Worm (Caenorhabditis elegans) whole organism, L3 larva: ENCODE measurements around the gene C32C4.3.

ENCODE experiments used
- R02D3.7 ChIP-seq: fragments of 150-350 bp; optimal IDR thresholded peaks from 2 replicates; lab custom pipeline; 2014; ENCODE audit warnings: missing biosample characterization, missing genetic modification characterization
- ZK546.5 ChIP-seq: sonication (generic microtip); optimal IDR thresholded peaks from 2 replicates; lab custom pipeline; 2017; ENCODE audit warnings: missing biosample characterization, missing genetic modification characterization
- ama-1 ChIP-seq: fragments of 150-350 bp; optimal IDR thresholded peaks from 2 replicates; lab custom pipeline; 2018
- ceh-16 ChIP-seq: sonication (generic microtip); optimal IDR thresholded peaks from 2 replicates; lab custom pipeline; 2017; ENCODE audit warnings: missing biosample characterization, missing genetic modification characterization
- ceh-9 ChIP-seq: sonication (generic microtip); optimal IDR thresholded peaks from 2 replicates; lab custom pipeline; 2018; ENCODE audit warnings: missing biosample characterization, missing genetic modification characterization
- egl-27 ChIP-seq: sonication (generic microtip); optimal IDR thresholded peaks from 4 replicates; lab custom pipeline; 2017; ENCODE audit warnings: missing biosample characterization, missing genetic modification reagents, missing genetic modification characterization
- egl-5 ChIP-seq: fragments of 150-350 bp; optimal IDR thresholded peaks from 2 replicates; lab custom pipeline; 2017; ENCODE audit warnings: missing biosample characterization, missing genetic modification reagents, missing genetic modification characterization, inconsistent platforms
- elt-1 ChIP-seq: fragments of 150-350 bp; optimal IDR thresholded peaks from 2 replicates; lab custom pipeline; 2014; ENCODE audit warnings: missing biosample characterization, missing genetic modification characterization
- elt-2 ChIP-seq: sonication (generic microtip); optimal IDR thresholded peaks from 2 replicates; lab custom pipeline; 2016; ENCODE audit warnings: missing genetic modification reagents, mild to moderate bottlenecking, missing genetic modification characterization, missing compliant biosample characterization
- fkh-10 ChIP-seq: sonication (generic microtip); optimal IDR thresholded peaks from 2 replicates; lab custom pipeline; 2017; ENCODE audit warnings: missing biosample characterization, missing genetic modification reagents, missing genetic modification characterization
- fkh-2 ChIP-seq: fragments of 150-350 bp; optimal IDR thresholded peaks from 2 replicates; lab custom pipeline; 2014; ENCODE audit warnings: missing biosample characterization, missing genetic modification reagents, missing genetic modification characterization
- fos-1 ChIP-seq: fragments of 150-350 bp; optimal IDR thresholded peaks from 2 replicates; lab custom pipeline; 2014; ENCODE audit warnings: missing biosample characterization, missing genetic modification characterization
- hmg-11 ChIP-seq: sonication (generic microtip); optimal IDR thresholded peaks from 2 replicates; lab custom pipeline; 2016; ENCODE audit warnings: missing genetic modification characterization, missing compliant biosample characterization
- lin-15B ChIP-seq: fragments of 150-350 bp; optimal IDR thresholded peaks from 2 replicates; lab custom pipeline; 2014; ENCODE audit warnings: missing biosample characterization, missing genetic modification characterization
- lin-39 ChIP-seq: fragments of 150-350 bp; optimal IDR thresholded peaks from 2 replicates; lab custom pipeline; 2018; ENCODE audit warnings: missing biosample characterization, missing genetic modification reagents, missing genetic modification characterization
- lsy-12 ChIP-seq: sonication (generic microtip); optimal IDR thresholded peaks from 2 replicates; lab custom pipeline; 2016; ENCODE audit warnings: mild to moderate bottlenecking, missing genetic modification characterization, missing compliant biosample characterization
- mdl-1 ChIP-seq: fragments of 150-350 bp; optimal IDR thresholded peaks from 2 replicates; lab custom pipeline; 2014; ENCODE audit warnings: missing biosample characterization, missing genetic modification characterization
- nfya-1 ChIP-seq: sonication (generic microtip); optimal IDR thresholded peaks from 2 replicates; lab custom pipeline; 2017; ENCODE audit warnings: missing genetic modification characterization, mild to moderate bottlenecking, missing compliant biosample characterization, antibody characterized with exemption, moderate library complexity; ENCODE audit not compliant: insufficient read depth
- nhr-11 ChIP-seq: fragments of 150-350 bp; optimal IDR thresholded peaks from 2 replicates; lab custom pipeline; 2014; ENCODE audit warnings: missing biosample characterization, missing genetic modification characterization
- nhr-23 ChIP-seq: fragments of 150-350 bp; optimal IDR thresholded peaks from 2 replicates; lab custom pipeline; 2014; ENCODE audit warnings: missing biosample characterization, missing genetic modification reagents, missing genetic modification characterization
- nhr-25 ChIP-seq: sonication (generic microtip); optimal IDR thresholded peaks from 2 replicates; lab custom pipeline; 2017; ENCODE audit warnings: missing biosample characterization, missing genetic modification characterization
- nhr-43 ChIP-seq: sonication (generic microtip); optimal IDR thresholded peaks from 2 replicates; lab custom pipeline; 2016; ENCODE audit warnings: mild to moderate bottlenecking, missing genetic modification characterization, missing compliant biosample characterization; ENCODE audit not compliant: poor library complexity, severe bottlenecking
- nhr-67 ChIP-seq: fragments of 150-350 bp; optimal IDR thresholded peaks from 2 replicates; lab custom pipeline; 2014; ENCODE audit warnings: missing biosample characterization, missing genetic modification characterization
- nhr-76 ChIP-seq: fragments of 150-350 bp; sonication (generic microtip); optimal IDR thresholded peaks from 5 replicates; lab custom pipeline; 2014; ENCODE audit warnings: missing biosample characterization, missing genetic modification characterization
- nhr-77 ChIP-seq: fragments of 150-350 bp; optimal IDR thresholded peaks from 2 replicates; lab custom pipeline; 2014; ENCODE audit warnings: missing biosample characterization, missing genetic modification characterization
- pha-4 ChIP-seq: fragments of 150-350 bp; optimal IDR thresholded peaks from 2 replicates; lab custom pipeline; 2014; ENCODE audit warnings: missing biosample characterization, missing genetic modification reagents, missing genetic modification characterization
- snpc-4 ChIP-seq: fragments of 150-350 bp; optimal IDR thresholded peaks from 2 replicates; lab custom pipeline; 2014; ENCODE audit warnings: missing biosample characterization, missing genetic modification characterization
- tbx-2 ChIP-seq: sonication (generic microtip); optimal IDR thresholded peaks from 2 replicates; lab custom pipeline; 2016; ENCODE audit warnings: mild to moderate bottlenecking, missing genetic modification characterization, missing compliant biosample characterization
- ztf-11 ChIP-seq: fragments of 150-350 bp; optimal IDR thresholded peaks from 2 replicates; lab custom pipeline; 2014; ENCODE audit warnings: missing biosample characterization, missing genetic modification characterization
- ztf-4 ChIP-seq: fragments of 150-350 bp; optimal IDR thresholded peaks from 2 replicates; lab custom pipeline; 2014; ENCODE audit warnings: missing biosample characterization, missing genetic modification characterization

The C32C4.3 gene

DNA sequence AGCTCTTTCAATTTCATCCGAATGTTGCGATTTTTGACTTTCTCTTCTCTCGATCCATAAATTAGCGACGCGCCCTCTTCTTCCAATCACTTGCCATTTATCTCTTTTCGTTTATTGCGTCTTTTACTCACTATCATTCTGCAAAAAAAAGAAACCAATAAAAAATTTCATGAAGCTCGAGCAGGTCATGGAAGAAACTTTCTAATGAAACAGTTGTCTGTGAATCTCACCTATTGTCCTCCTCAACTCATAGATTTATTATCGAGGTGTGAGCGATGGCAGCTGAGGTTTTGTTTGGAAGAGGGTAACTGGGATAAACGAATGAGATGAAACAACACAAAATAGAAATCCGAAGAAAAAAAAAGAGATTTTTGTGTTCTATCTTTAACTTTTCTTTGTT, 17.3 kb upstream of the C32C4.3 start:
- TF ChIP-seq hmg-11 (tag; lab: Kevin White, UChicago), result no peak
- TF ChIP-seq fkh-10, result no peak
- TF ChIP-seq ceh-16 (tag; lab: Kevin White, UChicago), result no peak
- no peak for TF ChIP-seq ztf-11 (tag; lab: Kevin White, UChicago)
- no peak for TF ChIP-seq R02D3.7 (tag; lab: Kevin White, UChicago)
- TF ChIP-seq egl-27 (tag; lab: Kevin White, UChicago), result no peak
- no peak for TF ChIP-seq mdl-1 (tag; lab: Kevin White, UChicago)
- no peak for TF ChIP-seq ZK546.5 (tag; lab: Kevin White, UChicago)
- no peak for TF ChIP-seq nhr-43 (tag; lab: Kevin White, UChicago)
- no peak for TF ChIP-seq nfya-1 (tag; lab: Kevin White, UChicago)
- TF ChIP-seq lin-15B (tag; lab: Kevin White, UChicago), result no peak
- no peak for TF ChIP-seq ceh-9
- TF ChIP-seq nhr-67, result no peak
- TF ChIP-seq nhr-23 (tag; lab: Kevin White, UChicago), result no peak
- TF ChIP-seq ztf-4 (tag; lab: Kevin White, UChicago), result no peak
- TF ChIP-seq nhr-76, result no peak
- no peak for TF ChIP-seq lin-39 (tag; lab: Kevin White, UChicago)
- no peak for TF ChIP-seq nhr-11 (tag; lab: Kevin White, UChicago)
- TF ChIP-seq fkh-2, result no peak
- TF ChIP-seq nhr-25, result no peak

- no peak for TF ChIP-seq lin-39 (tag; lab: Kevin White, UChicago)
- TF ChIP-seq elt-1 (tag; lab: Kevin White, UChicago), result peak; percentile 59
Observed at ce11 chrV:10662000-10662399, 15.1 kb upstream of the C32C4.3 start.

DNA sequence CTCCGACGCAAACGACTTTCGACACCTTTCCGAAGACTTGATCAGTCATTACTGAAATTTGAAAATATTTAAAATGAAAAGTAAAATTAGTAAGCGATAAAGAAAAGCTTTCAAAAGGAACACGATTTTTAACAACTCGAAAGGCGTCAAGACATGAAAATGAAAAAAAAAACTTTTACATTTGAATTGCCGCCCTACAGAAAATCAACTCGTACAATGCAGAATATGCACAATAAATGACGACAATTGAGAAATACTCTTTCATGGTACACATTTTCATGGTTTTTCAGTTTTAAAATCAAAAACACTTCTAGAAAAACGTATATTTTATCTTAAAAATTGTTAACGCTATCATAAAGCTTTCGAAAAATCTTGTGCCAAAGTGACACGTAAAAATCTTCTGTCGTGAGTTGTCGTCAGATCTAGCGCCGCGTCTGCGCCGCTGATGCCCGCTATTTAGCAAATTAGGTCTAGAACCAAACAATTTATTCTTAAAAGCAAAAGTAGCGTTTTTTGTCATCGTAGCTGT, 14.5 kb upstream of the C32C4.3 start, which contains the start of gene sqv-4:
sqv-4 (minus strand) TSS at position 51 of the 529 bp plus-strand sequence.
- TF ChIP-seq egl-5 (tag; lab: Kevin White, UChicago) (no peak), tbx-2 (tag; lab: Kevin White, UChicago) (no peak), hmg-11 (tag; lab: Kevin White, UChicago) (peak; percentile 57), pha-4 (tag; lab: Kevin White, UChicago) (peak; percentile 27), ama-1 (lab: Kevin White, UChicago) (no peak), nfya-1 (tag; lab: Kevin White, UChicago) (peak; percentile 14), lin-15B (tag; lab: Kevin White, UChicago) (peak; percentile 50), fos-1 (tag; lab: Kevin White, UChicago) (no peak), nhr-77 (no peak)
- TF ChIP-seq, all 47 proteins: peak for 4

DNA sequence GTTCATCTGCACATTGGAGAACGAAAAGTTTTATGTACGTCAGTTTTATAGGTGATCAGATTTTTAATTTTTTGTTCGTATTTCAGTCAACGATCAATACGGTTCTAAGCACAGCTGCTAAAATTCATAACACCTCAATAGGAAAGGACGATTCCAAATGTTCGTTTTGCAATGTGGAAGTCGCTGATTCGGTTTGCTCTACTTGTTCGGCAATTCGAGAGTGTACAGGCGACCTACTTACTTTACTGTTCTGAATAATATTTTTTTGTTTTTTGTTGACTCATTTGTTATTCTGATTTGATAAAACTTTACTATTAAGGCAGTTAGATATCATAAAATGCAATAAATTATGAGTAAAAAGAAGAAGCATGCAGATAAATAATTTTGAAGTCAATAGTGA, 12.4 kb upstream of the C32C4.3 start:
- TF ChIP-seq ama-1 (lab: Kevin White, UChicago) (no peak), mdl-1 (tag; lab: Kevin White, UChicago) (no peak), lsy-12 (tag; lab: Kevin White, UChicago) (no peak), fkh-2 (no peak), ceh-16 (tag; lab: Kevin White, UChicago) (no peak)

ce11 chrV:10657959-10658358, 11.0 kb upstream of the C32C4.3 start, which contains the start of gene tut-2:
TSS of gene tut-2 (plus strand) at chrV:10658235.
- TF ChIP-seq nfya-1 (tag; lab: Kevin White, UChicago) (peak; percentile 35), snpc-4 (tag; lab: Kevin White, UChicago) (no peak)
- TF ChIP-seq, all 47 proteins: peak for 1

DNA sequence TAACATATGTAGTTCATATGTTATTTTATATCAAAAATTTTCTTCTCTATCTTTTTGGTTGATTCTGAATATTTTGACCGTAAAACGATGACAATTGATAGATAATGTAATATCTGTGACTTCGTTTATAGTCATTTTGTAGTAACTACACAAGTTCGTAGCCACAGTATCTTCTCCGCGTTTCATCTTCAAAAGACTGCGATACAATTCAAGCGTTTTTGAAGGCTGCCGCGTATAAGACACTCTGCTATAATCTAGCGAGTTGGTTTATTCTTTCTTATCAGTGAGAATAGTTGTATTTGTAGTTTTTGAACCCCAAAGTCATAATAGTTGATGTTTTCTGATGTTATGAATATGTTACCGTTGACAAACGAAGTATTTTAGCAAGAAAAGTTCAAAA, 10.0 kb upstream of the C32C4.3 start, which contains the start of gene ugt-34:
ugt-34 (minus strand) TSS at position 21 of the 400 bp plus-strand sequence.
- TF ChIP-seq ztf-11 (tag; lab: Kevin White, UChicago) (no peak), tbx-2 (tag; lab: Kevin White, UChicago) (no peak), elt-2 (tag; lab: Kevin White, UChicago) (peak; percentile 63)
